Worm (Caenorhabditis elegans) whole organism, L4 larva: Measurements from ENCODE around the gene sru-18.

Experiments used
- D1046.2 ChIP-seq: fragments of 200-800 bp; sonication (Bioruptor generic); IDR thresholded peaks from 2 replicates; pipeline ENCODE4 v1.3.6; 2022; ENCODE audit warnings: missing genetic modification characterization, missing compliant biosample characterization
- F44E2.7 ChIP-seq: fragments of 200-800 bp; sonication (Bioruptor generic); IDR thresholded peaks from 2 replicates; pipeline ENCODE4 v2.1.2; 2022; ENCODE audit warnings: missing genetic modification characterization, missing compliant biosample characterization
- R02D3.7 ChIP-seq: fragments of 150-350 bp; sonication (generic microtip); optimal IDR thresholded peaks from 3 replicates; lab custom pipeline; 2014; ENCODE audit warnings: missing biosample characterization, missing genetic modification characterization
- T20F7.1 ChIP-seq: fragments of 200-800 bp; sonication (Bioruptor generic); optimal IDR thresholded peaks from 2 replicates; lab custom pipeline; 2018; ENCODE audit warnings: mild to moderate bottlenecking, missing genetic modification characterization, missing compliant biosample characterization
- Y5F2A.4 ChIP-seq: fragments of 200-800 bp; sonication (Bioruptor generic); optimal IDR thresholded peaks from 2 replicates; lab custom pipeline; 2018; ENCODE audit warnings: mild to moderate bottlenecking, missing genetic modification characterization, missing compliant biosample characterization
- ceh-62 ChIP-seq: sonication (generic microtip); optimal IDR thresholded peaks from 2 replicates; lab custom pipeline; 2017; ENCODE audit warnings: missing biosample characterization, missing genetic modification characterization
- ctbp-1 ChIP-seq: fragments of 200-800 bp; sonication (Bioruptor generic); IDR thresholded peaks from 2 replicates; pipeline ENCODE4 v1.3.6; 2022; ENCODE audit warnings: missing genetic modification reagents, missing genetic modification characterization, missing compliant biosample characterization
- daf-12 ChIP-seq: fragments of 150-350 bp; optimal IDR thresholded peaks from 2 replicates; lab custom pipeline; 2014; ENCODE audit warnings: missing biosample characterization, missing genetic modification reagents, missing genetic modification characterization
- daf-19 ChIP-seq: fragments of 200-800 bp; sonication (Bioruptor generic); conservative IDR thresholded peaks from 2 replicates; pipeline ENCODE4 v1.3.6; 2022; ENCODE audit warnings: missing genetic modification characterization, missing compliant biosample characterization
- egl-43 ChIP-seq: fragments of 200-800 bp; sonication (Bioruptor generic); IDR thresholded peaks from 2 replicates; pipeline ENCODE4 v1.3.6; 2022; ENCODE audit warnings: missing genetic modification reagents, missing genetic modification characterization, missing compliant biosample characterization
- fos-1 ChIP-seq: fragments of 150-350 bp; optimal IDR thresholded peaks from 2 replicates; lab custom pipeline; 2014; ENCODE audit warnings: missing biosample characterization, missing genetic modification characterization
- hif-1 ChIP-seq, 2 experiments: sonication (generic microtip); optimal IDR thresholded peaks; 2 replicates each; lab custom pipeline; 2016 to 2017; ENCODE audit warnings: missing compliant biosample characterization in 2 of 2, missing genetic modification characterization in 2 of 2, missing genetic modification reagents in 2 of 2, missing genotype in 2 of 2, mild to moderate bottlenecking in 1 of 2
- lim-7 ChIP-seq: fragments of 200-800 bp; sonication (Bioruptor generic); IDR thresholded peaks from 2 replicates; pipeline ENCODE4 v1.3.6; 2022; ENCODE audit warnings: missing genetic modification characterization, missing compliant biosample characterization
- lin-39 ChIP-seq: fragments of 150-350 bp; optimal IDR thresholded peaks from 2 replicates; lab custom pipeline; 2014; ENCODE audit warnings: missing biosample characterization, missing genetic modification reagents, missing genetic modification characterization
- madf-5 ChIP-seq, 2 experiments: fragments of 200-800 bp; sonication (Bioruptor generic); IDR thresholded peaks; 2 replicates each; pipeline ENCODE4 v1.3.6; 2022; ENCODE audit warnings: missing compliant biosample characterization in 2 of 2, missing genetic modification characterization in 2 of 2
- madf-9 ChIP-seq: fragments of 200-800 bp; sonication (Bioruptor generic); conservative IDR thresholded peaks from 2 replicates; pipeline ENCODE4 v1.3.6; 2022; ENCODE audit warnings: missing genetic modification reagents, missing genetic modification characterization, missing compliant biosample characterization
- mdl-1 ChIP-seq, 2 experiments: fragments of 150-350 bp in 1 of 2; sonication (generic microtip) in 1 of 2; optimal IDR thresholded peaks; 2 replicates each; lab custom pipeline; 2014 to 2017; ENCODE audit warnings: missing biosample characterization in 2 of 2, missing genetic modification characterization in 2 of 2
- mes-2 ChIP-seq: sonication (generic microtip); optimal IDR thresholded peaks from 2 replicates; lab custom pipeline; 2016; ENCODE audit warnings: missing genotype, mild to moderate bottlenecking, missing genetic modification characterization, missing compliant biosample characterization; ENCODE audit not compliant: poor library complexity, severe bottlenecking
- nhr-102 ChIP-seq: sonication (generic microtip); optimal IDR thresholded peaks from 2 replicates; lab custom pipeline; 2016; ENCODE audit warnings: mild to moderate bottlenecking, missing genetic modification characterization, moderate library complexity, missing compliant biosample characterization
- nhr-25 ChIP-seq: sonication (generic microtip); optimal IDR thresholded peaks from 2 replicates; lab custom pipeline; 2017; ENCODE audit warnings: missing genetic modification characterization, mild to moderate bottlenecking, missing compliant biosample characterization, antibody characterized with exemption, moderate library complexity, borderline replicate concordance; ENCODE audit not compliant: insufficient read depth
- nhr-41 ChIP-seq: fragments of 200-800 bp; sonication (Bioruptor generic); IDR thresholded peaks from 2 replicates; pipeline ENCODE4 v1.3.6; 2022; ENCODE audit warnings: missing genetic modification reagents, missing genetic modification characterization, missing compliant biosample characterization
- nhr-42 ChIP-seq: fragments of 200-800 bp; sonication (Bioruptor generic); IDR thresholded peaks from 2 replicates; pipeline ENCODE4 v1.3.6; 2022; ENCODE audit warnings: missing genetic modification characterization, missing compliant biosample characterization
- nhr-6 ChIP-seq: fragments of 150-350 bp; optimal IDR thresholded peaks from 2 replicates; lab custom pipeline; 2014; ENCODE audit warnings: missing biosample characterization, missing genetic modification characterization
- rbr-2 ChIP-seq: sonication (generic microtip); optimal IDR thresholded peaks from 2 replicates; lab custom pipeline; 2016; ENCODE audit warnings: missing genotype, missing genetic modification characterization, missing compliant biosample characterization
- skn-1 ChIP-seq: fragments of 150-350 bp; optimal IDR thresholded peaks from 2 replicates; lab custom pipeline; 2014; ENCODE audit warnings: missing biosample characterization, missing genetic modification characterization
- snpc-1.2 ChIP-seq: fragments of 200-800 bp; sonication (Bioruptor generic); IDR thresholded peaks from 2 replicates; pipeline ENCODE4 v1.3.6; 2022; ENCODE audit warnings: missing genetic modification reagents, missing genetic modification characterization, missing compliant biosample characterization
- spr-1 ChIP-seq: sonication (generic microtip); optimal IDR thresholded peaks from 2 replicates; lab custom pipeline; 2016; ENCODE audit warnings: mild to moderate bottlenecking, missing genetic modification characterization, missing compliant biosample characterization
- unc-62 ChIP-seq, 3 experiments: fragments of 150-350 bp in 1 of 3; sonication (generic microtip); optimal IDR thresholded peaks in 2 of 3; peaks in 1 of 3; 1 replicate in 1 of 3; 2 replicates in 2 of 3; lab custom pipeline; 2014 to 2017; ENCODE audit warnings: missing biosample characterization in 3 of 3, missing genetic modification characterization in 3 of 3, missing genetic modification reagents in 3 of 3, missing genotype in 1 of 3
- vab-7 ChIP-seq: fragments of 200-800 bp; sonication (Bioruptor generic); IDR thresholded peaks from 2 replicates; pipeline ENCODE4 v1.3.6; 2022; ENCODE audit warnings: missing genetic modification reagents, missing genetic modification characterization, missing compliant biosample characterization
- zip-11 ChIP-seq: fragments of 200-800 bp; sonication (Bioruptor generic); IDR thresholded peaks from 2 replicates; pipeline ENCODE4 v1.3.6; 2022; ENCODE audit warnings: missing genetic modification characterization, missing compliant biosample characterization
- ztf-7 ChIP-seq: fragments of 150-350 bp; optimal IDR thresholded peaks from 2 replicates; lab custom pipeline; 2014; ENCODE audit warnings: missing biosample characterization, missing genetic modification characterization

The sru-18 gene

DNA sequence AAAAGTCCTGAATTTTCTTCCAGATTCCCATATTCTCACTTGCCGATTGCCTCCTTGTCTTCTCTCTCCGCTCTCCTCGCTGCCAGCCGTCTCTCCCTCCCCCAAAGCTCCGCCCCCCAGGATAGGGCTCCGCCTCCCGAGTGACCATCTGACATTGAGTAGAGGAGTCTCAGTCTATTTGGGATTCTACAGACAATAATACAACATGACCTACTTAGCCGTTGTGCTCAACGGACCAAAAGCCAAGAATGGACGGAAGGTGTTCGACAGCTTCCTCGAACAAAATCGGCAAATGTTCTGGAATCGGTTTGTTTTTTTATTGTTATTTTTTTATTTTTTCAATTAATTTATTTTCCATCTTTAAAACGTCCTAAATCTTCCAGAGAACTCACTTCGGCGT lies 40.0 kb downstream of the sru-18 start, which contains the start of gene ham-1:
TSS of gene ham-1 (plus strand) at position 173 of the 400 bp plus-strand sequence.
- TF ChIP-seq snpc-1.2 (GFP tag; lab: Robert Waterston, UW) (no peak), unc-62 (GFP tag; optimal IDR thresholded peaks at IDR 0.05 in 1 of 2; lab: Kevin White, UChicago) (peak in 1 of 2 experiments; percentile 90), unc-62 (tag; optimal IDR thresholded peaks at IDR 0.05; lab: Kevin White, UChicago) (no peak)
- TF ChIP-seq, all 104 proteins: peak for 1

DNA sequence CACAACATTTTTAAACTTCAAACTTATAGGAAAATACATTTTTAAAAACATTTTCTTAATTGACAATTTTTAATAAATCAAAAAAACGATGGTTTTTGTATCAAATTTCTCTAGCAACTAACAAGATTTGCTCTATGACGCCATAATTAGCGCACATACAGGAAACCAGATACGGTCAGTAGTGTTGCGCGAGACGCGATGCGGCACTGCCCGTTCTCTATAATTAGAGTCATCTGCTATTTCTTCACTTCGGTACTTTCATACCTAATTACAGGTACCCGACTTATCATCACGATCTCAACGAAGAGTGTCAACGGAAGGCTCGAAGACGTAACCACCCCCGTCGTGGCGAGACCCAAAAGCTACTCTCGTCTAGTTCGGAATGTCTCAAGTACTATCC lies 42.6 kb downstream of the sru-18 start:
- TF ChIP-seq unc-62 (GFP tag; optimal IDR thresholded peaks at IDR 0.05 in 1 of 2; lab: Kevin White, UChicago), result peak in 1 of 2 experiments; percentile 64
- no peak for TF ChIP-seq unc-62 (tag; optimal IDR thresholded peaks at IDR 0.05; lab: Kevin White, UChicago)
- no peak for TF ChIP-seq madf-9 (GFP tag; lab: Robert Waterston, UW)
- TF ChIP-seq, all 104 proteins: peak for 1

DNA sequence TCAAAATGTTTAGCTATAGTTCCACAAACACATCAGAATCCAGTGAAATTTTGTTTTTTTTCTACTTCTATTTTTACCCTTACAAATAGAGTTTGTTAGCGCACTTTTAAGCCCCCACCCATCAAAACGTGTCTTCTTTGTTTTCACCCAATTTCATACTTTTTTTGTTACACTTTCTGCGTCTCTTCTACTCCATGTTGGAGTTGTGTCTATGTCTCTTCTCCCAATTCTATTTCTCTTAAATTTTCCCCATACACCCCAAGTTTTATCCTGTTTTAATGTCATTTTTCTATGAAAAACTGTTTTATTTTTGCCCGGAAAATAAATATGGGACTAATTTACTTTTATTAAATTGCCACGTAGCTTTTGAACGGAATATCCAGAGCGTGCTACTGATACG lies 43.3 kb downstream of the sru-18 start:
- TF ChIP-seq mes-2 (tag; lab: Kevin White, UChicago) (peak; percentile 27), nhr-42 (GFP tag; lab: Robert Waterston, UW) (no peak)
- TF ChIP-seq, all 104 proteins: peak for 1

DNA sequence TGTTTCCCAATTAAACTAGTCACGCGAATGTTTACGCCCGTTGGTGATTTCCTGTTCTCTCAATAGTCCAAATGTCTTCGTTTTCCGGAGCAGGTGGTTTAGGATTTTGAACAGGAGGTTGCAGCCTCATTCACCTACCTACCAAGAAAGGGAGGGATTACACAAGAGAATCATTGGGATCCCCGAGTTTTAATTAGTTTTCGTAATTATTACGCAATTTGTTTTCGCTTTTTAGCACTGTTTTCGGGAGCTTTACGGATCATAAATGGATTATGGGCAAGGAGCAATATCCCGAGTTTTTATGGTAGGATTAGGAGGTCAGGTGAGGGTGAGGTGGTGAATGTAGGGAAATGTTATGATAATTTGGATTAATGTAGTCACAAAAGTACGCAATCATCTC lies 43.8 kb downstream of the sru-18 start:
- TF ChIP-seq daf-19 (GFP tag; lab: Robert Waterston, UW) (no peak), nhr-102 (tag; lab: Kevin White, UChicago) (no peak), egl-43 (GFP tag; lab: Robert Waterston, UW) (no peak), madf-5 (GFP tag; IDR thresholded peaks at IDR 0.05; lab: Robert Waterston, UW) (no peak), snpc-1.2 (GFP tag; lab: Robert Waterston, UW) (no peak), D1046.2 (GFP tag; lab: Robert Waterston, UW) (no peak), hif-1 (tag; optimal IDR thresholded peaks at IDR 0.05; lab: Kevin White, UChicago) (no peak), nhr-6 (no peak), ztf-7 (tag; lab: Kevin White, UChicago) (no peak), skn-1 (tag; lab: Kevin White, UChicago) (no peak), R02D3.7 (tag; lab: Kevin White, UChicago) (no peak), lin-39 (tag; lab: Kevin White, UChicago) (no peak), nhr-25 (tag; lab: Kevin White, UChicago) (no peak), ceh-62 (no peak)

DNA sequence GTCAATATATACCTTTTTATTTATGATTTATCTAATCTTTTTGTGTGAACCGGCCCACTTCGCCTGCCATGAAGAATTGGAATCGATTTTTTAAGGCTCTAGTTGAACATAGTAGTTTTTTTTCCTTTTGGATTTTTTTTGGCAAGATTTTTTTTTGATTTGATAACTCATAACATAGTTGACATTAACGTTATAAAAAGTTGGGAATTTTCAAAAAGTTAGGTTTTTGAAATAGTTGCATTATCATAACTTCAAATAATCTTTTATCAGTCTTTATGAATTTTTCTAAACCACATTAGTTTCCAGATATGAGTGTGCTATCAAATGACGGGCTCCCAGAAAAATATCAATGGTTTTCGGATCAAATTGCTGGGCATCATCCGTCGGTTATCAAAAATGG lies 45.8 kb downstream of the sru-18 start, which contains the start of gene ipmk-1:
TSS of gene ipmk-1 (plus strand) at position 301 of the 400 bp plus-strand sequence.
- TF ChIP-seq T20F7.1 (GFP tag; lab: Kevin White, UChicago) (no peak), egl-43 (GFP tag; lab: Robert Waterston, UW) (no peak), rbr-2 (no peak), ctbp-1 (GFP tag; lab: Robert Waterston, UW) (no peak), F44E2.7 (no peak), vab-7 (GFP tag; lab: Robert Waterston, UW) (no peak), daf-12 (tag; lab: Kevin White, UChicago) (no peak), madf-9 (GFP tag; lab: Robert Waterston, UW) (no peak), R02D3.7 (tag; lab: Kevin White, UChicago) (no peak)

DNA sequence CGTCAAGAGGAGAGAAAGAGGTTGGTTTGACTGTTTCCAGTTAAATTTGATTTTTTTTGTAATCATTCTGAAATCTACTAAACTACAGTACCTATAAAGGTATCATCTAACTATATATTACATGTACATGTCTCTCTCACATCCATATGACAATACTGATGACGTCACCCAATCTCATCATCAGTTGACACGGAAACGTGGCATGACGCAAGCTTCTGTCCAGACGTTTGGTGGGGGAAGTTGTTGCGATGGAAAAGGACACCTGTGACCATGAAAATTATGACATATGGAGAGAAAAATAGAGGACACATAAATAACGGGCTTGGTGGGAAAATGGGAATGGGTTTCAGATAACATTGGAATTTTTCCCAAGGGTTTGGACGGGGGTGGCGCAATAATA lies 47.0 kb downstream of the sru-18 start:
- TF ChIP-seq lim-7 (GFP tag; lab: Robert Waterston, UW), result no peak
- TF ChIP-seq spr-1, result no peak
- TF ChIP-seq Y5F2A.4 (GFP tag; lab: Kevin White, UChicago), result no peak
- TF ChIP-seq mdl-1 (tag; optimal IDR thresholded peaks at IDR 0.05; lab: Kevin White, UChicago), result no peak
- TF ChIP-seq nhr-41 (GFP tag; lab: Robert Waterston, UW), result no peak
- no peak for TF ChIP-seq fos-1 (tag; lab: Kevin White, UChicago)
- no peak for TF ChIP-seq zip-11
